Fruit fly (Drosophila melanogaster) whole organism, embryonic: ENCODE data around the gene CG3123.
A peak's percentile ranks its signal among the peaks of the same experiment; 100 is the strongest.

Experiments
- B-H1 ChIP-seq: fragments of 200-800 bp; sonication (Bioruptor generic); IDR thresholded peaks from 3 replicates; pipeline ENCODE4 v1.3.6; 2022; ENCODE audit warnings: missing biosample characterization, missing genetic modification characterization
- CG1024 ChIP-seq: fragments of 200-800 bp; sonication (Bioruptor generic); IDR thresholded peaks from 2 replicates; pipeline ENCODE4 v1.3.6; 2022; ENCODE audit warnings: missing biosample characterization, missing genetic modification characterization
- CG10543 ChIP-seq: fragments of 200-800 bp; sonication (Bioruptor generic); optimal IDR thresholded peaks from 3 replicates; lab custom pipeline; 2017; ENCODE audit warnings: missing biosample characterization, mild to moderate bottlenecking, missing genetic modification characterization, moderate library complexity
- CG12219 ChIP-seq: fragments of 200-800 bp; sonication (Bioruptor generic); optimal IDR thresholded peaks from 3 replicates; lab custom pipeline; 2018; ENCODE audit warnings: missing biosample characterization, mild to moderate bottlenecking, missing genetic modification characterization
- CG1233 ChIP-seq: fragments of 200-800 bp; sonication (Bioruptor generic); optimal IDR thresholded peaks from 4 replicates; lab custom pipeline; 2018; ENCODE audit warnings: missing biosample characterization, mild to moderate bottlenecking, missing genetic modification characterization
- CG13894 ChIP-seq: fragments of 200-800 bp; sonication (Bioruptor generic); optimal IDR thresholded peaks from 3 replicates; lab custom pipeline; 2018; ENCODE audit warnings: missing biosample characterization, mild to moderate bottlenecking, missing genetic modification characterization, moderate library complexity
- CG14965 ChIP-seq: fragments of 200-800 bp; sonication (Bioruptor generic); optimal IDR thresholded peaks from 2 replicates; lab custom pipeline; 2016; ENCODE audit warnings: missing biosample characterization, missing genetic modification characterization, borderline replicate concordance
- CG15601 ChIP-seq: fragments of 200-800 bp; sonication (Bioruptor generic); optimal IDR thresholded peaks from 3 replicates; lab custom pipeline; 2019; ENCODE audit warnings: missing biosample characterization, mild to moderate bottlenecking, missing genetic modification characterization, moderate library complexity
- CG17568 ChIP-seq: fragments of 200-800 bp; sonication (Bioruptor generic); optimal IDR thresholded peaks from 2 replicates; lab custom pipeline; 2018; ENCODE audit warnings: missing biosample characterization, mild to moderate bottlenecking, missing genetic modification characterization, moderate library complexity
- CG17829 ChIP-seq: fragments of 200-800 bp; optimal IDR thresholded peaks from 2 replicates; lab custom pipeline; 2019; ENCODE audit warnings: missing biosample characterization, mild to moderate bottlenecking, missing genetic modification characterization, moderate library complexity
- CG17912 ChIP-seq: fragments of 200-800 bp; sonication (Bioruptor generic); optimal IDR thresholded peaks from 2 replicates; lab custom pipeline; 2018; ENCODE audit warnings: missing biosample characterization, mild to moderate bottlenecking, missing genetic modification characterization
- CG30403 ChIP-seq: fragments of 200-800 bp; sonication (Bioruptor generic); optimal IDR thresholded peaks from 3 replicates; lab custom pipeline; 2016; ENCODE audit warnings: missing biosample characterization, missing genetic modification characterization
- CG31388 ChIP-seq: fragments of 200-800 bp; sonication (Bioruptor generic); optimal IDR thresholded peaks from 2 replicates; lab custom pipeline; 2016; ENCODE audit warnings: missing biosample characterization, missing genetic modification characterization
- CG31441 ChIP-seq: fragments of 200-800 bp; sonication (Bioruptor generic); IDR thresholded peaks from 2 replicates; pipeline ENCODE4 v1.3.6; 2022; ENCODE audit warnings: missing biosample characterization, missing genetic modification characterization
- CG32767 ChIP-seq: fragments of 200-800 bp; sonication (Bioruptor generic); IDR thresholded peaks from 2 replicates; pipeline ENCODE4 v1.3.6; 2022; ENCODE audit warnings: missing biosample characterization, missing genetic modification characterization
- CG33213 ChIP-seq: fragments of 200-800 bp; sonication (Bioruptor generic); optimal IDR thresholded peaks from 3 replicates; lab custom pipeline; 2016; ENCODE audit warnings: missing biosample characterization, missing genetic modification characterization
- CG6689 ChIP-seq: fragments of 200-800 bp; sonication (Bioruptor generic); IDR thresholded peaks from 2 replicates; pipeline ENCODE4 v1.3.6; 2022; ENCODE audit warnings: missing biosample characterization, missing genetic modification characterization
- CG7357 ChIP-seq: fragments of 200-800 bp; sonication (Bioruptor generic); IDR thresholded peaks from 3 replicates; pipeline ENCODE4 v1.3.6; 2022; ENCODE audit warnings: missing biosample characterization, missing genetic modification characterization
- CG8290 ChIP-seq, 3 experiments: fragments of 200-800 bp; sonication (Bioruptor generic); optimal IDR thresholded peaks; 2 replicates each; lab custom pipeline; 2016 to 2019; ENCODE audit warnings: missing biosample characterization in 3 of 3, missing genetic modification characterization in 3 of 3, mild to moderate bottlenecking in 2 of 3, moderate library complexity in 1 of 3
- CG9727 ChIP-seq: fragments of 200-800 bp; sonication (Bioruptor generic); optimal IDR thresholded peaks from 3 replicates; lab custom pipeline; 2017; ENCODE audit warnings: missing biosample characterization, mild to moderate bottlenecking, missing genetic modification characterization
- CG9817 ChIP-seq: fragments of 200-800 bp; sonication (Bioruptor generic); optimal IDR thresholded peaks from 2 replicates; lab custom pipeline; 2018; ENCODE audit warnings: missing biosample characterization, mild to moderate bottlenecking, missing genetic modification characterization, moderate library complexity
- Dbx ChIP-seq: fragments of 200-800 bp; sonication (Bioruptor generic); IDR thresholded peaks from 3 replicates; pipeline ENCODE4 v1.3.6; 2022; ENCODE audit warnings: missing biosample characterization, missing genetic modification characterization
- Dref ChIP-seq: fragments of 200-800 bp; sonication (Bioruptor generic); IDR thresholded peaks from 2 replicates; pipeline ENCODE4 v1.3.6; 2022; ENCODE audit warnings: missing biosample characterization, missing genetic modification characterization
- HHEX ChIP-seq: fragments of 200-800 bp; sonication (Bioruptor generic); optimal IDR thresholded peaks from 3 replicates; lab custom pipeline; 2017; ENCODE audit warnings: missing biosample characterization, mild to moderate bottlenecking, missing genetic modification characterization, missing genetic modification reagents
- HLH4C ChIP-seq: fragments of 200-800 bp; sonication (Bioruptor generic); IDR thresholded peaks from 3 replicates; pipeline ENCODE4 v1.3.6; 2022; ENCODE audit warnings: missing biosample characterization, missing genetic modification characterization; ENCODE audit not compliant: partially characterized antibody
- HLHmδ ChIP-seq: fragments of 200-800 bp; sonication (Bioruptor generic); optimal IDR thresholded peaks from 2 replicates; lab custom pipeline; 2018; ENCODE audit warnings: missing biosample characterization, mild to moderate bottlenecking, missing genetic modification characterization, moderate library complexity
- MBD-R2 ChIP-seq: fragments of 200-800 bp; sonication (Bioruptor generic); IDR thresholded peaks from 2 replicates; pipeline ENCODE4 v1.3.6; 2022; ENCODE audit warnings: missing biosample characterization, missing genetic modification characterization
- MESR4 ChIP-seq: fragments of 200-800 bp; sonication (Bioruptor generic); optimal IDR thresholded peaks from 2 replicates; lab custom pipeline; 2018; ENCODE audit warnings: missing biosample characterization, mild to moderate bottlenecking, missing genetic modification characterization, moderate library complexity
- Max ChIP-seq: fragments of 200-800 bp; sonication (Bioruptor generic); optimal IDR thresholded peaks from 2 replicates; lab custom pipeline; 2016; ENCODE audit warnings: missing biosample characterization, mild to moderate bottlenecking, missing genetic modification characterization
- NfI ChIP-seq: fragments of 200-800 bp; sonication (Bioruptor generic); optimal IDR thresholded peaks from 3 replicates; lab custom pipeline; 2018; ENCODE audit warnings: missing biosample characterization, mild to moderate bottlenecking, missing genetic modification characterization, moderate library complexity
- Oaz ChIP-seq: fragments of 200-800 bp; sonication (Bioruptor generic); IDR thresholded peaks from 2 replicates; pipeline ENCODE4 v1.3.6; 2022; ENCODE audit warnings: missing biosample characterization, missing genetic modification characterization
- Sry-β ChIP-seq: fragments of 200-800 bp; sonication (Bioruptor generic); optimal IDR thresholded peaks from 2 replicates; lab custom pipeline; 2018; ENCODE audit warnings: missing biosample characterization, mild to moderate bottlenecking, missing genetic modification characterization, moderate library complexity
- Vsx1 ChIP-seq: fragments of 200-800 bp; sonication (Bioruptor generic); optimal IDR thresholded peaks from 2 replicates; lab custom pipeline; 2017; ENCODE audit warnings: missing biosample characterization, mild to moderate bottlenecking, missing genetic modification characterization, missing genetic modification reagents
- YL-1 ChIP-seq: fragments of 200-800 bp; sonication (Bioruptor generic); optimal IDR thresholded peaks from 3 replicates; lab custom pipeline; 2017; ENCODE audit warnings: missing biosample characterization, mild to moderate bottlenecking, missing genetic modification characterization
- bbx ChIP-seq: fragments of 200-800 bp; sonication (Bioruptor generic); IDR thresholded peaks from 2 replicates; pipeline ENCODE4 v1.3.6; 2022; ENCODE audit warnings: missing biosample characterization, missing genetic modification characterization; ENCODE audit not compliant: partially characterized antibody
- chif ChIP-seq, 2 experiments: fragments of 200-800 bp; sonication (Bioruptor generic); optimal IDR thresholded peaks; 3 replicates each; lab custom pipeline; 2016; ENCODE audit warnings: missing biosample characterization in 2 of 2, missing genetic modification characterization in 2 of 2
- ci ChIP-seq: fragments of 200-800 bp; sonication (Bioruptor generic); IDR thresholded peaks from 3 replicates; pipeline ENCODE4 v1.3.6; 2022; ENCODE audit warnings: missing biosample characterization, missing genetic modification characterization
- corto ChIP-seq: fragments of 200-800 bp; sonication (Bioruptor generic); optimal IDR thresholded peaks from 2 replicates; lab custom pipeline; 2016; ENCODE audit warnings: missing biosample characterization, mild to moderate bottlenecking, missing genetic modification characterization, moderate library complexity
- fd3F ChIP-seq: fragments of 200-800 bp; sonication (Bioruptor generic); optimal IDR thresholded peaks from 2 replicates; lab custom pipeline; 2018; ENCODE audit warnings: missing biosample characterization, mild to moderate bottlenecking, missing genetic modification characterization, moderate library complexity
- insv ChIP-seq, 2 experiments: fragments of 200-800 bp; sonication (Bioruptor generic); optimal IDR thresholded peaks; 3 replicates each; lab custom pipeline; 2016 to 2018; ENCODE audit warnings: missing biosample characterization in 2 of 2, missing genetic modification characterization in 2 of 2
- lab ChIP-seq: fragments of 200-800 bp; sonication (Bioruptor generic); optimal IDR thresholded peaks from 3 replicates; lab custom pipeline; 2017; ENCODE audit warnings: missing biosample characterization, missing genetic modification characterization, mild to moderate bottlenecking, moderate library complexity, missing genetic modification reagents
- nerfin-1 ChIP-seq: fragments of 200-800 bp; sonication (Bioruptor generic); optimal IDR thresholded peaks from 3 replicates; lab custom pipeline; 2019; ENCODE audit warnings: missing biosample characterization, mild to moderate bottlenecking, missing genetic modification characterization, moderate library complexity
- otp ChIP-seq: fragments of 200-800 bp; sonication (Bioruptor generic); IDR thresholded peaks from 3 replicates; pipeline ENCODE4, ENCODE4 v1.3.6; 2022; ENCODE audit warnings: missing biosample characterization, missing genetic modification characterization
- pzg ChIP-seq: fragments of 200-800 bp; sonication (Bioruptor generic); optimal IDR thresholded peaks from 3 replicates; lab custom pipeline; 2018; ENCODE audit warnings: missing biosample characterization, mild to moderate bottlenecking, missing genetic modification characterization, moderate library complexity
- sens-2 ChIP-seq: fragments of 200-800 bp; sonication (Bioruptor generic); IDR thresholded peaks from 2 replicates; pipeline ENCODE4 v1.3.6; 2022; ENCODE audit warnings: missing biosample characterization, missing genetic modification characterization
- tll ChIP-seq, 2 experiments: fragments of 200-800 bp in 1 of 2; fragments of >200 bp in 1 of 2; sonication (Bioruptor generic) in 1 of 2; optimal IDR thresholded peaks; 2 replicates each; lab custom pipeline; 2017 to 2019; ENCODE audit warnings: missing biosample characterization in 2 of 2, missing genetic modification characterization in 2 of 2, mild to moderate bottlenecking in 1 of 2, moderate library complexity in 1 of 2
- vvl ChIP-seq: fragments of 200-800 bp; sonication (Bioruptor generic); IDR thresholded peaks from 2 replicates; pipeline ENCODE4 v1.3.6; 2022; ENCODE audit warnings: missing biosample characterization, missing genetic modification characterization
- yki ChIP-seq: fragments of >200 bp; optimal IDR thresholded peaks from 3 replicates; lab custom pipeline; 2018

Gene CG3123

DNA sequence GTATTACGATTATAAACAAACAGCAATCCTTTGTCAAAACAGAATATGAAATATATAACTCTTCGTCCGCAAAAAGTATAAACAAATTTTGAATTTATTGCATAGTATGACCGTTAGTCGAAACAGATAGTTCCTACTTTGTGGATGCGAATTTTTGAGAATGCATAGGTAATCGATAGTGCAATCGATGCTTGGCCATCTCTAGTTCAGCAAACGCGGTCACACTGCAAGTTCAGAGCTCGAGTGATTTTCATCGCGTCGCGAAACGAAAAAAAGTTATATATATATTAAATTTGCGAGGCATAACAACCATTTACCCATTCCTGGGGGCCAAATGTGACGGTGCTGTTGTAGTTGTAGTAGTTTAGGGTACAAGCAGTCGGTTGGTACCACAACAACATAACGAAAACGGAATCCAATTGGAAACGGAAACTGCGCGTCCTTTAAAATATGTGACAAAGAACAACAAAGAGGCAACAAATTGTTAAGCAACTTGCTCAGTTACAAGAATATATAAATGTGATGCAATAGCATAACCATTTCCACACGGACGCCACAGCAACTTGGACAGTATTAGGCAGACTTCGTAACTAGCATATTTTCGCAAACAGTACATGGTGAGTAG lies 31.8 kb upstream of the CG3123 start, which contains the start of gene CG2991 (continued):
- TF ChIP-seq CG6689 (GFP tag; lab: Robert Waterston, UW) (no peak), YL-1 (GFP tag; lab: Kevin White, UChicago) (peak; percentile 69), Oaz (no peak), sens-2 (GFP tag; lab: Robert Waterston, UW) (no peak), CG9727 (GFP tag; lab: Kevin White, UChicago) (no peak), fd3F (GFP tag; lab: Kevin White, UChicago) (no peak), pzg (peak; percentile 97), CG12219 (GFP tag; lab: Kevin White, UChicago) (no peak), CG10543 (GFP tag; lab: Kevin White, UChicago) (peak; percentile 64), tll (GFP tag; optimal IDR thresholded peaks at IDR 0.05; lab: Kevin White, UChicago) (no peak), Vsx1 (peak; percentile 34), Sry-β (GFP tag; lab: Kevin White, UChicago) (peak; percentile 2), CG9817 (peak; percentile 8), MBD-R2 (GFP tag; lab: Robert Waterston, UW) (peak; percentile 75), otp (GFP tag; lab: Robert Waterston, UW) (no peak), HLHmδ (peak; percentile 17), yki (lab: Kevin White, UChicago) (no peak), CG17829 (tag; lab: Kevin White, UChicago) (peak; percentile 75), Dref (GFP tag; lab: Robert Waterston, UW) (peak; percentile 94), nerfin-1 (tag; lab: Kevin White, UChicago) (peak; percentile 9), insv (GFP tag; optimal IDR thresholded peaks at IDR 0.05; lab: Kevin White, UChicago) (peak in 1 of 2 experiments; percentile 97), vvl (GFP tag; lab: Robert Waterston, UW) (peak; percentile 55), corto (GFP tag; lab: Kevin White, UChicago) (peak; percentile 52), B-H1 (no peak), CG31441 (GFP tag; lab: Robert Waterston, UW) (peak; percentile 33; the same call in 1 of the 2 replicates), CG14965 (GFP tag; lab: Kevin White, UChicago) (no peak), CG13894 (peak; percentile 73), HLH4C (peak; percentile 59; the same call in 2 of the 3 replicates), bbx (GFP tag; lab: Robert Waterston, UW) (peak; percentile 87), Max (GFP tag; lab: Kevin White, UChicago) (peak; percentile 40), Dbx (GFP tag; lab: Robert Waterston, UW) (0 out of 3 replicates have a peak, but pooled peaks have one; percentile 21), CG17912 (GFP tag; lab: Kevin White, UChicago) (no peak), CG32767 (no peak), CG30403 (GFP tag; lab: Kevin White, UChicago) (no peak), NfI (peak; percentile 26), HHEX (GFP tag; lab: Kevin White, UChicago) (no peak), ci (GFP tag; lab: Robert Waterston, UW) (peak; percentile 14; the same call in 2 of the 3 replicates), chif (GFP tag; optimal IDR thresholded peaks at IDR 0.05; lab: Kevin White, UChicago) (no peak), CG1233 (peak; percentile 25), lab (GFP tag; lab: Kevin White, UChicago) (peak; percentile 36), CG7357 (GFP tag; lab: Robert Waterston, UW) (no peak), CG33213 (GFP tag; lab: Kevin White, UChicago) (peak; percentile 68), CG31388 (no peak), CG17568 (GFP tag; lab: Kevin White, UChicago) (peak; percentile 48), CG15601 (tag; lab: Kevin White, UChicago) (peak; percentile 35), MESR4 (GFP tag; lab: Kevin White, UChicago) (peak; percentile 82), CG1024 (GFP tag; lab: Robert Waterston, UW) (no peak), CG8290 (GFP tag; optimal IDR thresholded peaks at IDR 0.05; lab: Kevin White, UChicago) (no peak), CG8290 (tag; optimal IDR thresholded peaks at IDR 0.05; lab: Kevin White, UChicago) (peak in 1 of 2 experiments; percentile 75)
